Worm (Caenorhabditis elegans) whole organism, midembryonic: ENCODE data around the gene rpl-32.

ENCODE experiments used
- T22C8.4 ChIP-seq: fragments of 200-800 bp; sonication (Bioruptor generic); IDR thresholded peaks from 2 replicates; pipeline ENCODE4 v1.3.6; 2022; ENCODE audit warnings: missing genetic modification characterization, missing compliant biosample characterization
- flt-1 ChIP-seq: fragments of 200-800 bp; sonication (Bioruptor generic); IDR thresholded peaks from 2 replicates; pipeline ENCODE4 v1.3.6; 2022; ENCODE audit warnings: missing genetic modification characterization, missing compliant biosample characterization
- klf-2 ChIP-seq: fragments of 200-800 bp; sonication (Bioruptor generic); conservative IDR thresholded peaks from 2 replicates; pipeline ENCODE4 v1.3.6; 2022; ENCODE audit warnings: missing genetic modification reagents, missing genetic modification characterization, missing compliant biosample characterization
- ref-1 ChIP-seq: fragments of 200-800 bp; sonication (Bioruptor generic); conservative IDR thresholded peaks from 2 replicates; pipeline ENCODE4 v1.3.6; 2022; ENCODE audit warnings: missing genetic modification reagents, missing genetic modification characterization, missing compliant biosample characterization
- ztf-29 ChIP-seq: fragments of 200-800 bp; sonication (Bioruptor generic); IDR thresholded peaks from 2 replicates; pipeline ENCODE4 v1.3.6; 2022; ENCODE audit warnings: missing genetic modification reagents, missing genetic modification characterization, missing compliant biosample characterization

DNA sequence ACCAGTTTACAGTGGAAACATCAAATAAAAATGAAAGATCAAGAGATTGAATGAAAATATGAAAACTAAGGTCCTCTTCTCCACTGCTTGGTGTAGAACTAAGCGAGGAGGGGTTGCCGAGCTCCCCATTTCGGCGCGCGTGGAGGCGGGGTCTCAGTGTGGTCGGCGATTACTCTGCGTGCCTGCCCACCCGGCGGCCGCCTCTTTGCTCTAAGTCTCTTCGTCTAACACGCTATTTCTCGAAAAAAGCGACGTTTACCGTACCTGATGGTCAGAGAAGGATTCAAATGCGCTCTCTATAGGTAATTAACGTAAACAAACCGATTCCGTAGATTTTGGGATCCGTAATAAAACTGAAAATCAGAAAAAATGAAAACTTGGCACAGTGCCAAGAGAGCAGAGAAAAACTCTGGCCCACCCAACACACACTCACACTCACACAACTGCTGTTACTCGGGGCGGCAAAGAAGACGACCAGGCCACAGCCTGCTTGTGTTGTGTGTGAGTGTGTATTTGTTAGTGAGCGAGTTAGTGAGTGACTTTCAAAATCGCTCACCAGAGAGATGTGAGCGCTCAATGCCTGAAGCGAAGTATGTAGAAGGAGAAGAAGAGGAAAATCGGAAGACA, 4.8 kb upstream of the rpl-32 start:
- TF ChIP-seq klf-2 (GFP tag; lab: Robert Waterston, UW) (no peak), flt-1 (peak; percentile 29; the same call in 1 of the 2 replicates), ref-1 (GFP tag; lab: Robert Waterston, UW) (no peak), ztf-29 (GFP tag; lab: Robert Waterston, UW) (peak; percentile 7; the same call in 1 of the 2 replicates), T22C8.4 (GFP tag; lab: Robert Waterston, UW) (no peak)
